1 worm cellular context compared by ENCODE assay signal in genomic region chrIII:10123586-10124233, ce11.
TF ChIP-seq lines count a peak whose summit lies in the region.

ttll-4 (plus strand) TSS chrIII:10124183.

TF ChIP-seq in whole organism, L1 larva, 84 proteins besides CTCF, POLR2A, EP300 and RAD21 (continued from another document):
- TF ChIP-seq mep-1 (tag; optimal IDR thresholded peaks at IDR 0.05; lab: Kevin White, UChicago) = no peak
- TF ChIP-seq rnt-1 (tag; optimal IDR thresholded peaks at IDR 0.05; lab: Kevin White, UChicago) = peak; percentile 85
- peak; percentile 65 for TF ChIP-seq swsn-7 (tag; optimal IDR thresholded peaks at IDR 0.05; lab: Kevin White, UChicago)
- TF ChIP-seq pax-3 (tag; optimal IDR thresholded peaks at IDR 0.05; lab: Kevin White, UChicago) = peak; percentile 29
- no peak for TF ChIP-seq jun-1 (tag; optimal IDR thresholded peaks at IDR 0.05; lab: Kevin White, UChicago)
- no peak for TF ChIP-seq ama-1 (optimal IDR thresholded peaks at IDR 0.05; lab: Kevin White, UChicago)
- no peak for TF ChIP-seq nhr-76 (tag; optimal IDR thresholded peaks at IDR 0.05; lab: Kevin White, UChicago)
- peak; percentile 53 for TF ChIP-seq lin-13 (GFP tag; optimal IDR thresholded peaks at IDR 0.05; lab: Kevin White, UChicago)
- TF ChIP-seq lir-3 (tag; optimal IDR thresholded peaks at IDR 0.05; lab: Kevin White, UChicago; ENCODE audit: poor library complexity) = peak; percentile 71
- peak; percentile 72 for TF ChIP-seq nhr-47 (tag; optimal IDR thresholded peaks at IDR 0.05; lab: Kevin White, UChicago)
- peak; percentile 36 for TF ChIP-seq nhr-20 (tag; optimal IDR thresholded peaks at IDR 0.05; lab: Kevin White, UChicago)
- TF ChIP-seq lin-35 (GFP tag; optimal IDR thresholded peaks at IDR 0.05; lab: Kevin White, UChicago) = peak in 1 of 2 experiments; percentile 15
- TF ChIP-seq hpl-2 (GFP tag; optimal IDR thresholded peaks at IDR 0.05; lab: Kevin White, UChicago) = no peak
- peak; percentile 81 for TF ChIP-seq nhr-71 (tag; optimal IDR thresholded peaks at IDR 0.05; lab: Kevin White, UChicago)
- TF ChIP-seq mdl-1 (tag; optimal IDR thresholded peaks at IDR 0.05; lab: Kevin White, UChicago) = no peak
- TF ChIP-seq zag-1 (tag; optimal IDR thresholded peaks at IDR 0.05; lab: Kevin White, UChicago) = no peak
- TF ChIP-seq ceh-8 (GFP tag; optimal IDR thresholded peaks at IDR 0.05; lab: Kevin White, UChicago) = no peak
- no peak for TF ChIP-seq nhr-84 (tag; optimal IDR thresholded peaks at IDR 0.05; lab: Kevin White, UChicago)
- no peak for TF ChIP-seq lin-39 (tag; optimal IDR thresholded peaks at IDR 0.05; lab: Kevin White, UChicago)
- TF ChIP-seq snu-23 (GFP tag; optimal IDR thresholded peaks at IDR 0.05; lab: Kevin White, UChicago) = peak; percentile 58
- no peak for TF ChIP-seq efl-3 (GFP tag; optimal IDR thresholded peaks at IDR 0.05; lab: Kevin White, UChicago)
- TF ChIP-seq skn-1 (tag; optimal IDR thresholded peaks at IDR 0.05; lab: Kevin White, UChicago) = no peak
